3 worm cellular contexts compared by ENCODE assay signal in the genomic region with DNA sequence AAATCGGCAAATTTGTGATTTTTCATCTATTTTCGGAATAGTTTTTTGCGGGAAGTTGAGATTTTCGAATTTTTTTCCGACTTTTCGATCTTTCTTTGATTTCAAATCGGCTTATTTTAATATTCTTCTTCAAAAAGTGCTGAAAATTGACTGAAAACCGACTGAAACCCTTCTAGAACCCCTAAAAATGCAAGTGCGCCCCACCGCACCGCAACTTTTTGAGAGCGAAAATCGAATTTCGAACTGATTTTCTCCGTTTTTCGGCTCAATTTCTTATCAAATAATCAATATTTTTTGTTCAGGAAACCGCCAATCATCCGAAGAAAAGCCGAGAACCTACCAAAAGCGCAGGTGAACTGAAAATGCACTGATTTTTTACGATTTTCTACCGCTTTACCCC.
TF ChIP-seq lines count a peak whose summit lies in the region.

No protein-coding gene starts in this region.

TF ChIP-seq in whole organism, L1 larva, 84 proteins besides CTCF, POLR2A, EP300 and RAD21:
- TF ChIP-seq mef-2 (tag; optimal IDR thresholded peaks at IDR 0.05; lab: Kevin White, UChicago), result no peak
- TF ChIP-seq lsy-2 (tag; optimal IDR thresholded peaks at IDR 0.05; lab: Kevin White, UChicago), result no peak
- no peak for TF ChIP-seq nhr-20 (tag; optimal IDR thresholded peaks at IDR 0.05; lab: Kevin White, UChicago)
- TF ChIP-seq irx-1 (tag; optimal IDR thresholded peaks at IDR 0.05; lab: Kevin White, UChicago), result no peak
- TF ChIP-seq nhr-76 (tag; optimal IDR thresholded peaks at IDR 0.05; lab: Kevin White, UChicago), result no peak
- TF ChIP-seq lin-35 (GFP tag; optimal IDR thresholded peaks at IDR 0.05; lab: Kevin White, UChicago), result peak in 1 of 2 experiments; percentile 73
- TF ChIP-seq nhr-84 (tag; optimal IDR thresholded peaks at IDR 0.05; lab: Kevin White, UChicago), result no peak
- TF ChIP-seq nhr-237 (tag; optimal IDR thresholded peaks at IDR 0.05; lab: Kevin White, UChicago), result no peak
- TF ChIP-seq F16B12.6 (tag; optimal IDR thresholded peaks at IDR 0.05; lab: Kevin White, UChicago), result no peak
- no peak for TF ChIP-seq C34B4.2 (tag; optimal IDR thresholded peaks at IDR 0.05; lab: Kevin White, UChicago)
- TF ChIP-seq nhr-47 (tag; optimal IDR thresholded peaks at IDR 0.05; lab: Kevin White, UChicago), result no peak
- peak; percentile 35 to 57 for TF ChIP-seq efl-1 (optimal IDR thresholded peaks at IDR 0.05; lab: Kevin White, UChicago)
- peak; percentile 67 to 96 for TF ChIP-seq efl-1 (GFP tag; optimal IDR thresholded peaks at IDR 0.05 in 1 of 2; lab: Kevin White, UChicago)
- TF ChIP-seq fkh-4 (tag; optimal IDR thresholded peaks at IDR 0.05; lab: Kevin White, UChicago; ENCODE audit: borderline replicate concordance), result no peak
- TF ChIP-seq egl-27 (tag; optimal IDR thresholded peaks at IDR 0.05; lab: Kevin White, UChicago), result no peak
- no peak for TF ChIP-seq mab-9 (GFP tag; IDR thresholded peaks at IDR 0.05; lab: Robert Waterston, UW)
- no peak for TF ChIP-seq zip-4 (GFP tag; optimal IDR thresholded peaks at IDR 0.05; lab: Kevin White, UChicago)
- TF ChIP-seq xbp-1 (tag; optimal IDR thresholded peaks at IDR 0.05; lab: Kevin White, UChicago), result no peak
- no peak for TF ChIP-seq C04F5.9 (tag; optimal IDR thresholded peaks at IDR 0.05; lab: Kevin White, UChicago)
- TF ChIP-seq lin-15B (tag; optimal IDR thresholded peaks at IDR 0.05; lab: Kevin White, UChicago), result no peak
- TF ChIP-seq dpl-1 (GFP tag; optimal IDR thresholded peaks at IDR 0.05; lab: Kevin White, UChicago), result peak in 2 of 3 experiments; percentile 38 to 53
- no peak for TF ChIP-seq fos-1 (tag; optimal IDR thresholded peaks at IDR 0.05; lab: Kevin White, UChicago)
- no peak for TF ChIP-seq unc-30 (tag; optimal IDR thresholded peaks at IDR 0.05; lab: Kevin White, UChicago)

TF ChIP-seq in whole organism, L4 larva, 104 proteins besides CTCF, POLR2A, EP300 and RAD21:
- peak; percentile 62 for TF ChIP-seq lin-38 (GFP tag; IDR thresholded peaks at IDR 0.05; lab: Robert Waterston, UW)
- TF ChIP-seq zip-11 (GFP tag; IDR thresholded peaks at IDR 0.05; lab: Robert Waterston, UW), result no peak
- no peak for TF ChIP-seq saeg-2 (GFP tag; IDR thresholded peaks at IDR 0.05; lab: Robert Waterston, UW)
- no peak for TF ChIP-seq nhr-48 (tag; optimal IDR thresholded peaks at IDR 0.05; lab: Kevin White, UChicago)
- no peak for TF ChIP-seq mxl-2 (GFP tag; conservative IDR thresholded peaks at IDR 0.05; lab: Robert Waterston, UW)
- TF ChIP-seq duxl-1 (tag; optimal IDR thresholded peaks at IDR 0.05; lab: Kevin White, UChicago; ENCODE audit: poor library complexity), result no peak
- no peak for TF ChIP-seq nhr-6 (tag; optimal IDR thresholded peaks at IDR 0.05; lab: Kevin White, UChicago)
- TF ChIP-seq hmg-1.1 (GFP tag; IDR thresholded peaks at IDR 0.05; lab: Robert Waterston, UW), result no peak

TF ChIP-seq in whole organism, young adult, 124 proteins besides CTCF, POLR2A, EP300 and RAD21:
- peak; percentile 62 for TF ChIP-seq mcd-1 (GFP tag; IDR thresholded peaks at IDR 0.05; lab: Robert Waterston, UW)
- no peak for TF ChIP-seq rpc-1 (optimal IDR thresholded peaks at IDR 0.05; lab: Kevin White, UChicago)
- no peak for TF ChIP-seq rpc-1 (tag; optimal IDR thresholded peaks at IDR 0.05; lab: Kevin White, UChicago)
